Worm (Caenorhabditis elegans) whole organism, young adult: ENCODE data around the gene ZK856.5.

Experiments used
- B0336.3 ChIP-seq: fragments of 200-800 bp; sonication (Bioruptor generic); IDR thresholded peaks from 2 replicates; pipeline ENCODE4 v1.3.6; 2022; ENCODE audit warnings: missing genetic modification characterization, missing compliant biosample characterization
- D2030.7 ChIP-seq: fragments of 200-800 bp; sonication (Bioruptor generic); IDR thresholded peaks from 2 replicates; pipeline ENCODE4 v1.3.6; 2022; ENCODE audit warnings: missing genetic modification reagents, missing genetic modification characterization, missing compliant biosample characterization
- F23B12.7 ChIP-seq: sonication (generic microtip); optimal IDR thresholded peaks from 2 replicates; lab custom pipeline; 2017; ENCODE audit warnings: missing genetic modification characterization, mild to moderate bottlenecking, missing compliant biosample characterization, antibody characterized with exemption, moderate library complexity; ENCODE audit not compliant: insufficient read depth
- F49E8.2 ChIP-seq: sonication (generic microtip); optimal IDR thresholded peaks from 3 replicates; lab custom pipeline; 2017; ENCODE audit warnings: missing genetic modification characterization, mild to moderate bottlenecking, missing compliant biosample characterization, antibody characterized with exemption, moderate library complexity; ENCODE audit not compliant: insufficient read depth
- F55B11.4 ChIP-seq: sonication (generic microtip); optimal IDR thresholded peaks from 2 replicates; lab custom pipeline; 2016; ENCODE audit warnings: missing compliant biosample characterization, missing genetic modification characterization, borderline replicate concordance; ENCODE audit not compliant: insufficient read depth
- K11D2.4 ChIP-seq: fragments of 200-800 bp; sonication (Bioruptor generic); IDR thresholded peaks from 2 replicates; pipeline ENCODE4 v1.3.6; 2022; ENCODE audit warnings: missing genetic modification reagents, missing genetic modification characterization, missing compliant biosample characterization
- K12H6.12 ChIP-seq: fragments of 200-800 bp; sonication (Bioruptor generic); optimal IDR thresholded peaks from 2 replicates; lab custom pipeline; 2018; ENCODE audit warnings: mild to moderate bottlenecking, missing genetic modification characterization, missing compliant biosample characterization
- T07F8.4 ChIP-seq: sonication (generic microtip); optimal IDR thresholded peaks from 2 replicates; lab custom pipeline; 2016; ENCODE audit warnings: mild to moderate bottlenecking, missing genetic modification characterization, moderate library complexity, missing compliant biosample characterization
- Y53G8AR.9 ChIP-seq: fragments of 200-800 bp; sonication (Bioruptor generic); conservative IDR thresholded peaks from 2 replicates; pipeline ENCODE4 v1.3.6; 2022; ENCODE audit warnings: missing genetic modification reagents, missing genetic modification characterization, missing compliant biosample characterization
- Y67H2A.10 ChIP-seq: fragments of 200-800 bp; sonication (Bioruptor generic); conservative IDR thresholded peaks from 2 replicates; pipeline ENCODE4 v1.3.6; 2022; ENCODE audit warnings: missing genetic modification reagents, missing genetic modification characterization, missing compliant biosample characterization
- athp-1 ChIP-seq: sonication (generic microtip); optimal IDR thresholded peaks from 2 replicates; lab custom pipeline; 2017; ENCODE audit warnings: mild to moderate bottlenecking, missing genetic modification characterization, missing compliant biosample characterization
- attf-3 ChIP-seq: fragments of 200-800 bp; sonication (Bioruptor generic); conservative IDR thresholded peaks from 2 replicates; pipeline ENCODE4 v1.3.6; 2022; ENCODE audit warnings: missing genetic modification reagents, missing genetic modification characterization, missing compliant biosample characterization
- attf-5 ChIP-seq: fragments of 200-800 bp; sonication (Bioruptor generic); optimal IDR thresholded peaks from 2 replicates; lab custom pipeline; 2018; ENCODE audit warnings: mild to moderate bottlenecking, missing genetic modification characterization, missing compliant biosample characterization
- attf-6 ChIP-seq: fragments of 200-800 bp; sonication (Bioruptor generic); IDR thresholded peaks from 2 replicates; pipeline ENCODE4 v1.3.6; 2022; ENCODE audit warnings: missing genetic modification reagents, missing genetic modification characterization, missing compliant biosample characterization
- bed-1 ChIP-seq: fragments of 200-800 bp; sonication (Bioruptor generic); IDR thresholded peaks from 2 replicates; pipeline ENCODE4 v1.3.6; 2022; ENCODE audit warnings: missing genetic modification reagents, missing genetic modification characterization, missing compliant biosample characterization
- bed-2 ChIP-seq: fragments of 200-800 bp; sonication (Bioruptor generic); IDR thresholded peaks from 2 replicates; pipeline ENCODE4 v1.3.6; 2022; ENCODE audit warnings: missing genetic modification reagents, missing genetic modification characterization, missing compliant biosample characterization
- cebp-1 ChIP-seq, 2 experiments: fragments of 200-800 bp in 1 of 2; sonication (Bioruptor generic) in 1 of 2; sonication (generic microtip) in 1 of 2; IDR thresholded peaks in 1 of 2; optimal IDR thresholded peaks in 1 of 2; 2 replicates each; pipeline versions ENCODE4 v1.3.6 to Lab custom; 2017 to 2022; ENCODE audit warnings: missing compliant biosample characterization in 2 of 2, missing genetic modification characterization in 2 of 2, mild to moderate bottlenecking in 1 of 2, missing genetic modification reagents in 1 of 2, moderate library complexity in 1 of 2
- ceh-27 ChIP-seq: fragments of 200-800 bp; sonication (Bioruptor generic); optimal IDR thresholded peaks from 2 replicates; lab custom pipeline; 2018; ENCODE audit warnings: mild to moderate bottlenecking, missing genetic modification characterization, moderate library complexity, missing compliant biosample characterization
- ceh-58 ChIP-seq: fragments of 200-800 bp; sonication (Bioruptor generic); IDR thresholded peaks from 2 replicates; pipeline ENCODE4 v1.3.6; 2022; ENCODE audit warnings: missing genetic modification characterization, missing compliant biosample characterization
- chd-7 ChIP-seq: sonication (generic microtip); optimal IDR thresholded peaks from 2 replicates; lab custom pipeline; 2016; ENCODE audit warnings: mild to moderate bottlenecking, missing genetic modification characterization, moderate library complexity, missing compliant biosample characterization
- dox-1 ChIP-seq: fragments of 200-800 bp; sonication (Bioruptor generic); IDR thresholded peaks from 2 replicates; pipeline ENCODE4 v1.3.6; 2022; ENCODE audit warnings: missing genetic modification reagents, missing genetic modification characterization, missing compliant biosample characterization
- dpl-1 ChIP-seq: fragments of 150-350 bp; optimal IDR thresholded peaks from 2 replicates; lab custom pipeline; 2014; ENCODE audit warnings: missing biosample characterization, missing genetic modification reagents, missing genetic modification characterization
- egl-18 ChIP-seq: fragments of 200-800 bp; sonication (Bioruptor generic); IDR thresholded peaks from 2 replicates; pipeline ENCODE4 v1.3.6; 2022; ENCODE audit warnings: missing genetic modification reagents, missing genetic modification characterization, missing compliant biosample characterization
- egrh-3 ChIP-seq: fragments of 200-800 bp; sonication (Bioruptor generic); IDR thresholded peaks from 2 replicates; pipeline ENCODE4 v1.3.6; 2022; ENCODE audit warnings: missing genetic modification reagents, missing genetic modification characterization, missing compliant biosample characterization
- hlh-26 ChIP-seq: fragments of 200-800 bp; sonication (Bioruptor generic); conservative IDR thresholded peaks from 2 replicates; pipeline ENCODE4 v1.3.6; 2022; ENCODE audit warnings: missing genetic modification reagents, missing genetic modification characterization, missing compliant biosample characterization
- hmg-1.2 ChIP-seq: fragments of 200-800 bp; sonication (Bioruptor generic); IDR thresholded peaks from 2 replicates; pipeline ENCODE4 v1.3.6; 2022; ENCODE audit warnings: missing genetic modification reagents, missing genetic modification characterization, missing compliant biosample characterization
- hsf-1 ChIP-seq: fragments of 200-800 bp; sonication (Bioruptor generic); IDR thresholded peaks from 2 replicates; pipeline ENCODE4 v1.3.6; 2022; ENCODE audit warnings: missing genetic modification reagents, missing genetic modification characterization, missing compliant biosample characterization
- let-607 ChIP-seq, 2 experiments: fragments of 200-800 bp in 1 of 2; sonication (Bioruptor generic) in 1 of 2; sonication (generic microtip) in 1 of 2; optimal IDR thresholded peaks; 2 replicates each; lab custom pipeline; 2016 to 2018; ENCODE audit warnings: mild to moderate bottlenecking in 2 of 2, missing compliant biosample characterization in 2 of 2, missing genetic modification characterization in 2 of 2, moderate library complexity in 2 of 2, missing genotype in 1 of 2
- lin-35 ChIP-seq, 3 experiments: fragments of 150-350 bp in 2 of 3; sonication (generic microtip) in 1 of 3; optimal IDR thresholded peaks; 2 replicates each; lab custom pipeline; 2014 to 2018; ENCODE audit warnings: missing biosample characterization in 3 of 3, missing genetic modification characterization in 3 of 3, missing genetic modification reagents in 3 of 3
- lsy-27 ChIP-seq: sonication (generic microtip); optimal IDR thresholded peaks from 2 replicates; lab custom pipeline; 2017; ENCODE audit warnings: missing genetic modification characterization, mild to moderate bottlenecking, missing compliant biosample characterization, antibody characterized with exemption, missing genotype, borderline replicate concordance; ENCODE audit not compliant: insufficient read depth
- madf-10 ChIP-seq: sonication (generic microtip); optimal IDR thresholded peaks from 2 replicates; lab custom pipeline; 2016; ENCODE audit warnings: mild to moderate bottlenecking, missing genetic modification characterization, missing compliant biosample characterization
- mes-4 ChIP-seq: sonication (generic microtip); optimal IDR thresholded peaks from 2 replicates; lab custom pipeline; 2016; ENCODE audit warnings: missing genotype, missing genetic modification characterization, missing compliant biosample characterization
- mxl-1 ChIP-seq: sonication (generic microtip); optimal IDR thresholded peaks from 2 replicates; lab custom pipeline; 2016; ENCODE audit warnings: missing genetic modification characterization, missing compliant biosample characterization
- nfya-1 ChIP-seq: sonication (generic microtip); optimal IDR thresholded peaks from 2 replicates; lab custom pipeline; 2017; ENCODE audit warnings: antibody characterized with exemption, missing compliant biosample characterization, missing genetic modification characterization, borderline replicate concordance; ENCODE audit not compliant: insufficient read depth
- rcor-1 ChIP-seq: fragments of 200-800 bp; sonication (Bioruptor generic); IDR thresholded peaks from 2 replicates; pipeline ENCODE4 v1.3.6; 2022; ENCODE audit warnings: missing genetic modification reagents, missing genetic modification characterization, missing compliant biosample characterization
- snpc-1.1 ChIP-seq: sonication (generic microtip); optimal IDR thresholded peaks from 2 replicates; lab custom pipeline; 2017; ENCODE audit warnings: missing genetic modification characterization, mild to moderate bottlenecking, missing compliant biosample characterization, antibody characterized with exemption, moderate library complexity, missing genotype, missing genetic modification reagents; ENCODE audit not compliant: insufficient read depth
- snpc-1.3 ChIP-seq: sonication (generic microtip); optimal IDR thresholded peaks from 2 replicates; lab custom pipeline; 2017; ENCODE audit warnings: missing genetic modification characterization, mild to moderate bottlenecking, missing compliant biosample characterization, antibody characterized with exemption, moderate library complexity, missing genotype, missing genetic modification reagents; ENCODE audit not compliant: insufficient read depth
- snpc-3.4 ChIP-seq: sonication (generic microtip); optimal IDR thresholded peaks from 2 replicates; lab custom pipeline; 2017; ENCODE audit warnings: missing genetic modification characterization, mild to moderate bottlenecking, missing compliant biosample characterization, antibody characterized with exemption, moderate library complexity, missing genotype, missing genetic modification reagents
- somi-1 ChIP-seq: fragments of 200-800 bp; sonication (Bioruptor generic); optimal IDR thresholded peaks from 2 replicates; lab custom pipeline; 2018; ENCODE audit warnings: mild to moderate bottlenecking, missing genetic modification characterization, missing compliant biosample characterization
- tbx-9 ChIP-seq: sonication (generic microtip); optimal IDR thresholded peaks from 2 replicates; lab custom pipeline; 2016; ENCODE audit warnings: borderline replicate concordance, missing genetic modification characterization, inconsistent platforms, missing compliant biosample characterization
- unc-130 ChIP-seq: sonication (generic microtip); optimal IDR thresholded peaks from 2 replicates; lab custom pipeline; 2016; ENCODE audit warnings: missing genetic modification reagents, missing genetic modification characterization, missing compliant biosample characterization
- unc-62 ChIP-seq: fragments of 150-350 bp; optimal IDR thresholded peaks from 2 replicates; lab custom pipeline; 2014; ENCODE audit warnings: missing biosample characterization, missing genetic modification reagents, missing genetic modification characterization
- ztf-18 ChIP-seq: sonication (generic microtip); optimal IDR thresholded peaks from 2 replicates; lab custom pipeline; 2016; ENCODE audit warnings: missing genotype, mild to moderate bottlenecking, missing genetic modification characterization, missing compliant biosample characterization
- ztf-26 ChIP-seq: sonication (generic microtip); optimal IDR thresholded peaks from 2 replicates; lab custom pipeline; 2017; ENCODE audit warnings: missing genetic modification characterization, missing compliant biosample characterization
- ztf-6 ChIP-seq: fragments of 200-800 bp; sonication (Bioruptor generic); IDR thresholded peaks from 2 replicates; pipeline ENCODE4 v1.3.6; 2022; ENCODE audit warnings: missing genetic modification reagents, missing genetic modification characterization, missing compliant biosample characterization

Gene ZK856.5

DNA sequence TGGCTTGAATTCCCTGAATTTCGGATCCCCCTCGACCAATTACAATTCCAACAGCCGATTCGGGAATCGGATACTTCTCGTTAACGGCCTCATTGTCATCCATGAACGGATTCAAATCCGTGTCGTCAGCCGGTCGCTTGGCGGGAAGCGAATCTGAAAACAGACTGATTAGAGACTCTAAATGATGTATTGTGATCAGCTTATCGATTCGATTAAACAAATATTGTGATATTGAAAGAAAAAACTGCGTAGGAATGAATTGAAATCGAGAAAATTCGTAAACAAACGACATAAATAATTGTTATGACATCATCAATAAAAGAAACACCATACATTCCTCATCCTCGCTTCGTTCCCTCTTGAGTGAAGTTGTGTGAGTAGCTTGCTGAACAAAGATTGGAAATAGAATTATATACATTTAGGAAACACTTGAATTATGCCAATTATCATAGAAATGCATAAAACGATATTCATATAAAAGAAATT lies 48.1 kb upstream of the ZK856.5 start (continued):
- no peak for TF ChIP-seq tbx-9 (tag; lab: Kevin White, UChicago)
- no peak for TF ChIP-seq ztf-6 (GFP tag; lab: Robert Waterston, UW)
- 0 out of 2 replicates have a peak, but pooled peaks have one; percentile 12 for TF ChIP-seq cebp-1 (GFP tag; IDR thresholded peaks at IDR 0.05; lab: Robert Waterston, UW)
- peak; percentile 57 for TF ChIP-seq cebp-1 (tag; optimal IDR thresholded peaks at IDR 0.05; lab: Kevin White, UChicago)
- no peak for TF ChIP-seq F23B12.7
- peak; percentile 75; the same call in 1 of the 2 replicates for TF ChIP-seq Y53G8AR.9 (GFP tag; lab: Robert Waterston, UW)
- TF ChIP-seq unc-62 = no peak
- TF ChIP-seq Y67H2A.10 (GFP tag; lab: Robert Waterston, UW) = no peak
- TF ChIP-seq D2030.7 (GFP tag; lab: Robert Waterston, UW) = 0 out of 2 replicates have a peak, but pooled peaks have one; percentile 36
- TF ChIP-seq dpl-1 (GFP tag; lab: Kevin White, UChicago) = no peak
- TF ChIP-seq attf-6 (GFP tag; lab: Robert Waterston, UW) = peak; percentile 73; the same call in 1 of the 2 replicates
- no peak for TF ChIP-seq bed-2 (GFP tag; lab: Robert Waterston, UW)
- no peak for TF ChIP-seq snpc-1.3 (tag; lab: Kevin White, UChicago)
- no peak for TF ChIP-seq somi-1 (GFP tag; lab: Kevin White, UChicago)
- peak; percentile 82 for TF ChIP-seq B0336.3 (GFP tag; lab: Robert Waterston, UW)
- TF ChIP-seq F55B11.4 (tag; lab: Kevin White, UChicago) = no peak
- TF ChIP-seq let-607 (tag; optimal IDR thresholded peaks at IDR 0.05; lab: Kevin White, UChicago) = no peak
- TF ChIP-seq hmg-1.2 (GFP tag; lab: Robert Waterston, UW) = peak; percentile 29; the same call in 1 of the 2 replicates
- no peak for TF ChIP-seq snpc-1.1 (tag; lab: Kevin White, UChicago)
- TF ChIP-seq athp-1 (tag; lab: Kevin White, UChicago) = peak; percentile 95
- no peak for TF ChIP-seq egrh-3
- no peak for TF ChIP-seq ztf-26 (tag; lab: Kevin White, UChicago)
- TF ChIP-seq unc-130 = no peak
- TF ChIP-seq mes-4 (tag; lab: Kevin White, UChicago) = peak; percentile 30
- TF ChIP-seq F49E8.2 = peak; percentile 58
- no peak for TF ChIP-seq T07F8.4 (tag; lab: Kevin White, UChicago)
- TF ChIP-seq ceh-27 (GFP tag; lab: Kevin White, UChicago) = no peak
- no peak for TF ChIP-seq lsy-27 (tag; lab: Kevin White, UChicago)
- TF ChIP-seq nfya-1 (tag; lab: Kevin White, UChicago) = no peak
- TF ChIP-seq rcor-1 (GFP tag; lab: Robert Waterston, UW) = peak; percentile 27; the same call in 1 of the 2 replicates
- TF ChIP-seq hsf-1 (GFP tag; lab: Robert Waterston, UW) = 0 out of 2 replicates have a peak, but pooled peaks have one; percentile 63
- no peak for TF ChIP-seq attf-5 (GFP tag; lab: Kevin White, UChicago)
- TF ChIP-seq attf-3 = no peak
- TF ChIP-seq K11D2.4 (GFP tag; lab: Robert Waterston, UW) = no peak
- TF ChIP-seq mxl-1 (tag; lab: Kevin White, UChicago) = no peak
- peak; percentile 78 for TF ChIP-seq chd-7 (tag; lab: Kevin White, UChicago)
- TF ChIP-seq bed-1 (GFP tag; lab: Robert Waterston, UW) = 0 out of 2 replicates have a peak, but pooled peaks have one; percentile 51
- TF ChIP-seq egl-18 = no peak
- TF ChIP-seq lin-35 (GFP tag; optimal IDR thresholded peaks at IDR 0.05; lab: Kevin White, UChicago) = no peak
- TF ChIP-seq ztf-18 (tag; lab: Kevin White, UChicago) = peak; percentile 7
- no peak for TF ChIP-seq ceh-58 (GFP tag; lab: Robert Waterston, UW)
- no peak for TF ChIP-seq snpc-3.4 (tag; lab: Kevin White, UChicago)
- TF ChIP-seq dox-1 (GFP tag; lab: Robert Waterston, UW) = peak; percentile 30; the same call in 1 of the 2 replicates
- no peak for TF ChIP-seq madf-10 (tag; lab: Kevin White, UChicago)
- no peak for TF ChIP-seq hlh-26 (GFP tag; lab: Robert Waterston, UW)
- no peak for TF ChIP-seq K12H6.12 (tag; lab: Kevin White, UChicago)
